Worm (Caenorhabditis elegans) whole organism, late embryonic: Measurements from ENCODE around the gene srv-19.

Source experiments
- F13H6.1 ChIP-seq: sonication (generic microtip); optimal IDR thresholded peaks from 2 replicates; lab custom pipeline; 2016; ENCODE audit warnings: missing genetic modification characterization, missing compliant biosample characterization
- K09A11.1 ChIP-seq: sonication (generic microtip); optimal IDR thresholded peaks from 2 replicates; lab custom pipeline; 2017; ENCODE audit warnings: antibody characterized with exemption, mild to moderate bottlenecking, missing genetic modification characterization, missing compliant biosample characterization; ENCODE audit not compliant: insufficient read depth
- ama-1 ChIP-seq: fragments of 150-350 bp; optimal IDR thresholded peaks from 2 replicates; lab custom pipeline; 2014
- ceh-9 ChIP-seq: sonication (generic microtip); optimal IDR thresholded peaks from 2 replicates; lab custom pipeline; 2016; ENCODE audit warnings: mild to moderate bottlenecking, missing genetic modification characterization, inconsistent platforms, missing compliant biosample characterization
- fkh-10 ChIP-seq: fragments of 150-350 bp; optimal IDR thresholded peaks from 2 replicates; lab custom pipeline; 2014; ENCODE audit warnings: missing biosample characterization, missing genetic modification reagents, missing genetic modification characterization
- hlh-6 ChIP-seq: sonication (generic microtip); optimal IDR thresholded peaks from 2 replicates; lab custom pipeline; 2016; ENCODE audit warnings: missing genotype, missing genetic modification characterization, missing compliant biosample characterization
- nhr-11 ChIP-seq: fragments of 150-350 bp; optimal IDR thresholded peaks from 2 replicates; lab custom pipeline; 2014; ENCODE audit warnings: missing biosample characterization, missing genetic modification characterization
- pha-2 ChIP-seq: sonication (generic microtip); optimal IDR thresholded peaks from 2 replicates; lab custom pipeline; 2017; ENCODE audit warnings: mild to moderate bottlenecking, missing genetic modification characterization, missing compliant biosample characterization
- pha-4 ChIP-seq: fragments of 150-350 bp; optimal IDR thresholded peaks from 2 replicates; lab custom pipeline; 2018; ENCODE audit warnings: missing biosample characterization, missing genetic modification reagents, missing genetic modification characterization
- pros-1 ChIP-seq: fragments of 150-350 bp; optimal IDR thresholded peaks from 2 replicates; lab custom pipeline; 2014; ENCODE audit warnings: missing biosample characterization, missing genetic modification reagents, missing genetic modification characterization
- sox-4 ChIP-seq: sonication (generic microtip); optimal IDR thresholded peaks from 2 replicates; lab custom pipeline; 2017; ENCODE audit warnings: mild to moderate bottlenecking, missing genetic modification characterization, inconsistent platforms, missing compliant biosample characterization
- unc-55 ChIP-seq: sonication (generic microtip); optimal IDR thresholded peaks from 2 replicates; lab custom pipeline; 2017; ENCODE audit warnings: missing biosample characterization, missing genetic modification reagents, missing genetic modification characterization

DNA sequence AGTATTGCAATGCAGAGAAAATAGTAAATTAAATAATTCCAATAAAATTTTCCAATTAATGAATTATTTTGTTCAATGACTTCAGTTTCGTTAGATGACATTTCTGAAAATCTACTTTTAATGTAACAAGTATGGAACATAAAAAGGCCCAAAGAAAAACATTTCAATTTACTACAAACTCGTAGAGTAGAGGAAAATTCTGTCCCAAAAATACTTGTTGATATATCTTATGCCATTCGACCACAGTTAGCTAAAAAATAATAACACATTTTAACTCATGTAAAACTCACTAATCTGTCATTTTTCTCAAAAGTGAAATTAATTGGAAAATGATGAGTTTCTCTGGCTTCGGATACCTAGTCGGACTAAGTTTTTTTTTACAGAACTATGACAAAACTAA is 3.5 kb upstream of the srv-19 start, which contains the start of gene srv-21:
- no peak for TF ChIP-seq fkh-10 (GFP tag; lab: Kevin White, UChicago)
- no peak for TF ChIP-seq nhr-11 (tag; lab: Kevin White, UChicago)
- no peak for TF ChIP-seq ama-1
- no peak for TF ChIP-seq pha-4
- no peak for TF ChIP-seq F13H6.1 (tag; lab: Kevin White, UChicago)
- TF ChIP-seq pros-1, result no peak
- TF ChIP-seq K09A11.1 (tag; lab: Kevin White, UChicago), result no peak
- no peak for TF ChIP-seq hlh-6 (tag; lab: Kevin White, UChicago)
- TF ChIP-seq unc-55, result no peak
- no peak for TF ChIP-seq pha-2 (tag; lab: Kevin White, UChicago)
- TF ChIP-seq ceh-9 (tag; lab: Kevin White, UChicago), result no peak
- no peak for TF ChIP-seq sox-4 (tag; lab: Kevin White, UChicago)
